Worm (Caenorhabditis elegans) whole organism, young adult: ENCODE results near the gene M05D6.8.

ENCODE experiments used
- B0261.1 ChIP-seq: sonication (generic microtip); optimal IDR thresholded peaks from 2 replicates; lab custom pipeline; 2016; ENCODE audit warnings: mild to moderate bottlenecking, missing genetic modification characterization, moderate library complexity, missing compliant biosample characterization
- F39B2.1 ChIP-seq: fragments of 200-800 bp; sonication (Bioruptor generic); IDR thresholded peaks from 2 replicates; pipeline ENCODE4 v1.3.6; 2022; ENCODE audit warnings: missing genetic modification reagents, missing genetic modification characterization, missing compliant biosample characterization
- Y53G8AR.9 ChIP-seq: fragments of 200-800 bp; sonication (Bioruptor generic); conservative IDR thresholded peaks from 2 replicates; pipeline ENCODE4 v1.3.6; 2022; ENCODE audit warnings: missing genetic modification reagents, missing genetic modification characterization, missing compliant biosample characterization
- ama-1 ChIP-seq, 3 experiments: fragments of 150-350 bp in 1 of 3; sonication (generic microtip) in 2 of 3; optimal IDR thresholded peaks; 2 replicates each; lab custom pipeline; 2014 to 2018; ENCODE audit warnings: missing biosample characterization in 2 of 3, missing genetic modification characterization in 2 of 3, missing genetic modification reagents in 2 of 3
- attf-3 ChIP-seq: fragments of 200-800 bp; sonication (Bioruptor generic); conservative IDR thresholded peaks from 2 replicates; pipeline ENCODE4 v1.3.6; 2022; ENCODE audit warnings: missing genetic modification reagents, missing genetic modification characterization, missing compliant biosample characterization
- attf-5 ChIP-seq: fragments of 200-800 bp; sonication (Bioruptor generic); optimal IDR thresholded peaks from 2 replicates; lab custom pipeline; 2018; ENCODE audit warnings: mild to moderate bottlenecking, missing genetic modification characterization, missing compliant biosample characterization
- bed-1 ChIP-seq: fragments of 200-800 bp; sonication (Bioruptor generic); IDR thresholded peaks from 2 replicates; pipeline ENCODE4 v1.3.6; 2022; ENCODE audit warnings: missing genetic modification reagents, missing genetic modification characterization, missing compliant biosample characterization
- egrh-3 ChIP-seq: fragments of 200-800 bp; sonication (Bioruptor generic); IDR thresholded peaks from 2 replicates; pipeline ENCODE4 v1.3.6; 2022; ENCODE audit warnings: missing genetic modification reagents, missing genetic modification characterization, missing compliant biosample characterization
- hmg-20 ChIP-seq: fragments of 200-800 bp; sonication (Bioruptor generic); IDR thresholded peaks from 2 replicates; pipeline ENCODE4 v1.3.6; 2022; ENCODE audit warnings: missing genetic modification reagents, missing genetic modification characterization, missing compliant biosample characterization
- lin-35 ChIP-seq, 3 experiments: fragments of 150-350 bp in 2 of 3; sonication (generic microtip) in 1 of 3; optimal IDR thresholded peaks; 2 replicates each; lab custom pipeline; 2014 to 2018; ENCODE audit warnings: missing biosample characterization in 3 of 3, missing genetic modification characterization in 3 of 3, missing genetic modification reagents in 3 of 3
- lir-1 ChIP-seq: fragments of 200-800 bp; sonication (Bioruptor generic); conservative IDR thresholded peaks from 2 replicates; pipeline ENCODE4 v1.3.6; 2022; ENCODE audit warnings: missing genetic modification reagents, missing genetic modification characterization, missing compliant biosample characterization
- sptf-2 ChIP-seq: fragments of 200-800 bp; sonication (Bioruptor generic); optimal IDR thresholded peaks from 2 replicates; lab custom pipeline; 2018; ENCODE audit warnings: mild to moderate bottlenecking, missing genetic modification characterization, missing compliant biosample characterization
- tbx-9 ChIP-seq: sonication (generic microtip); optimal IDR thresholded peaks from 2 replicates; lab custom pipeline; 2016; ENCODE audit warnings: borderline replicate concordance, missing genetic modification characterization, inconsistent platforms, missing compliant biosample characterization
- unc-130 ChIP-seq: sonication (generic microtip); optimal IDR thresholded peaks from 2 replicates; lab custom pipeline; 2016; ENCODE audit warnings: missing genetic modification reagents, missing genetic modification characterization, missing compliant biosample characterization

DNA sequence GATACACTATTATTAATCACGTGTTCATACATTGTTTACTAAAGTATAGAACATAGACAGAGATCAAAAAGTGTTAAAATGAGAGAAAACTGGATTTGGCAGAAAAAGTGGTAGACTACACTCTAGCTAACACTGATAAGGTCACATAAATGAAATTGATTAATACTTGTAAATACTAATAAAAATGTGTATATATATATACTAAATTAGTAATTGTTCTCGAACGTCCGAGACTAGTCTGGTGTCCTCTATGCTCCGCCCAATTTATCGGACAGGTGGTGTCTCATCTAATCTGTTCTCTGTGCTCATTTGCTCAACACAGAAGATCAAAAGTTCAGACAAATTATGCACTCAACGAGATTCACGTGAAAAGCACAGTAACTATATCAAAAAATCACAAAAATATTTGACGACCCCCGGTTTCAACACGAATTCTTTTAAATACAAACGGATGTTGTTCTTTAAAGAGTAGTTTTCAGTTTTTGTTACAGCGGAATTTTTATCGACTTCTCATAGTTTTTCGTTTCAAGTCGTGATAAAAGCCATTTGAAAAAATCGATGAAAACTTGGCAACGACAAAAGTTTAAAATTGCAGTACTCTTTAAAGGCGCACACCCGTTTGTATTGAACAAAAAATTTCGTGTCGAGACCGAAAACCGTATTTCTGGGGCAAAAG is 10.1 kb upstream of the M05D6.8 start:
- no peak for TF ChIP-seq bed-1 (GFP tag; lab: Robert Waterston, UW)
- no peak for TF ChIP-seq attf-3 (GFP tag; lab: Robert Waterston, UW)
- TF ChIP-seq B0261.1 (tag; lab: Kevin White, UChicago) = no peak
- TF ChIP-seq F39B2.1 (GFP tag; lab: Robert Waterston, UW) = no peak
- no peak for TF ChIP-seq sptf-2
- no peak for TF ChIP-seq attf-5 (GFP tag; lab: Kevin White, UChicago)
- TF ChIP-seq egrh-3 (GFP tag; lab: Robert Waterston, UW) = no peak
- TF ChIP-seq Y53G8AR.9 = 0 out of 2 replicates have a peak, but pooled peaks have one; percentile 16
- TF ChIP-seq lir-1 (GFP tag; lab: Robert Waterston, UW) = no peak
- TF ChIP-seq unc-130 = no peak
- TF ChIP-seq ama-1 (optimal IDR thresholded peaks at IDR 0.05; lab: Kevin White, UChicago) = no peak
- no peak for TF ChIP-seq ama-1 (GFP tag; optimal IDR thresholded peaks at IDR 0.05; lab: Kevin White, UChicago)
- TF ChIP-seq lin-35 (GFP tag; optimal IDR thresholded peaks at IDR 0.05; lab: Kevin White, UChicago) = no peak
- TF ChIP-seq hmg-20 (GFP tag; lab: Robert Waterston, UW) = no peak
- no peak for TF ChIP-seq tbx-9 (tag; lab: Kevin White, UChicago)
